Worm (Caenorhabditis elegans): ENCODE data around the gene nfyb-1.

DNA sequence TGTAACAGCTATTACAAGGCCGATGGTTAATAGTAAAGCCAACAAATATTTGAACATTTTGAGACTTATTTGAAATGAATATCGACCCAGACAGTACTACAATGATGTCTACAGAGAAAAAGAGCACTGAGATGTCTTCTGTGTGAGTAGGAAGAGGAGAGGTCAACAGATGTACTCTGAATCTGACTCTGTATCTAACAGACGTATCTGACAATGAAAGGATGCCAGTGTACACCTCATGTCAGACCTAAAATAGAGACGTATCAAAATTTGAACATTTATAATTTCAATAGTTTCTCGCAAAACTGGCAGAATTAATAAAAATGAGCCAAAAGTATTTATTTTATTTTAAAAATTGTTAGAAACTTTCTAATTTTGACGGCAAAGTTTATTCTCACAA lies 44.1 kb downstream of the nfyb-1 start, which contains the start of gene C24H12.8:
- TF ChIP-seq ama-1 (optimal IDR thresholded peaks at IDR 0.05) (no peak), lsy-2 (tag; optimal IDR thresholded peaks at IDR 0.05) (no peak), elt-3 (tag; optimal IDR thresholded peaks at IDR 0.05) (no peak), lin-13 (GFP tag; optimal IDR thresholded peaks at IDR 0.05) (no peak)

Data from whole organism, L1 larva.